Worm (Caenorhabditis elegans) whole organism, mixed stage, embryonic: Measurements from ENCODE around the gene srh-290.

ENCODE experiments used
- bed-3 ChIP-seq: fragments of 200-800 bp; sonication (Bioruptor generic); optimal IDR thresholded peaks from 3 replicates; lab custom pipeline; 2018; ENCODE audit warnings: mild to moderate bottlenecking, missing genetic modification characterization, moderate library complexity, missing compliant biosample characterization
- blmp-1 ChIP-seq: fragments of 150-350 bp; optimal IDR thresholded peaks from 2 replicates; lab custom pipeline; 2014; ENCODE audit warnings: missing biosample characterization, missing genetic modification characterization
- ceh-39 ChIP-seq: fragments of 150-350 bp; optimal IDR thresholded peaks from 2 replicates; lab custom pipeline; 2014; ENCODE audit warnings: missing biosample characterization, missing genetic modification characterization
- elt-1 ChIP-seq: sonication (generic microtip); optimal IDR thresholded peaks from 2 replicates; lab custom pipeline; 2017; ENCODE audit warnings: missing genetic modification characterization, mild to moderate bottlenecking, missing compliant biosample characterization, antibody characterized with exemption, moderate library complexity, borderline replicate concordance; ENCODE audit not compliant: insufficient read depth
- ham-2 ChIP-seq: fragments of 200-800 bp; sonication (Bioruptor generic); optimal IDR thresholded peaks from 2 replicates; lab custom pipeline; 2018; ENCODE audit warnings: mild to moderate bottlenecking, missing genetic modification characterization, missing compliant biosample characterization
- lsy-2 ChIP-seq: fragments of 150-350 bp; optimal IDR thresholded peaks from 2 replicates; lab custom pipeline; 2014; ENCODE audit warnings: missing biosample characterization, missing genetic modification characterization
- mep-1 ChIP-seq: fragments of 150-350 bp; optimal IDR thresholded peaks from 2 replicates; lab custom pipeline; 2017; ENCODE audit warnings: missing biosample characterization, missing genetic modification reagents, missing genetic modification characterization, inconsistent platforms
- nhr-12 ChIP-seq: fragments of 150-350 bp; optimal IDR thresholded peaks from 2 replicates; lab custom pipeline; 2014; ENCODE audit warnings: missing biosample characterization, missing genetic modification characterization
- nhr-237 ChIP-seq: fragments of 150-350 bp; optimal IDR thresholded peaks from 2 replicates; lab custom pipeline; 2014; ENCODE audit warnings: missing biosample characterization, missing genetic modification characterization
- nhr-76 ChIP-seq: sonication (generic microtip); optimal IDR thresholded peaks from 2 replicates; lab custom pipeline; 2017; ENCODE audit warnings: missing biosample characterization, missing genetic modification characterization
- snpc-4 ChIP-seq: fragments of 150-350 bp; optimal IDR thresholded peaks from 2 replicates; lab custom pipeline; 2014; ENCODE audit warnings: missing biosample characterization, missing genetic modification characterization
- unc-39 ChIP-seq: fragments of 150-350 bp; optimal IDR thresholded peaks from 2 replicates; lab custom pipeline; 2014; ENCODE audit warnings: missing biosample characterization, missing genetic modification characterization
- unc-62 ChIP-seq: fragments of 150-350 bp; optimal IDR thresholded peaks from 2 replicates; lab custom pipeline; 2014; ENCODE audit warnings: missing biosample characterization, missing genetic modification reagents, missing genetic modification characterization
- ztf-11 ChIP-seq: fragments of 150-350 bp; optimal IDR thresholded peaks from 2 replicates; lab custom pipeline; 2014; ENCODE audit warnings: missing biosample characterization, missing genetic modification characterization

- TF ChIP-seq bed-3 (GFP tag; lab: Kevin White, UChicago) (no peak), unc-62 (GFP tag; lab: Kevin White, UChicago) (no peak), nhr-12 (no peak), unc-39 (no peak), nhr-237 (tag; lab: Kevin White, UChicago) (no peak), blmp-1 (tag; lab: Kevin White, UChicago) (no peak), ztf-11 (no peak), snpc-4 (tag; lab: Kevin White, UChicago) (no peak), nhr-76 (tag; lab: Kevin White, UChicago) (no peak), lsy-2 (tag; lab: Kevin White, UChicago) (no peak), mep-1 (tag; lab: Kevin White, UChicago) (no peak), elt-1 (tag; lab: Kevin White, UChicago) (no peak), ceh-39 (tag; lab: Kevin White, UChicago) (no peak), ham-2 (GFP tag; lab: Kevin White, UChicago) (no peak)
Observed at ce11 chrV:17784363-17784762, 5.9 kb upstream of the srh-290 start.
